Fruit fly (Drosophila melanogaster) whole organism, embryonic: ENCODE data around the gene CG10226.

Experiments
- CG10321 ChIP-seq: fragments of 200-800 bp; sonication (Bioruptor generic); IDR thresholded peaks from 2 replicates; pipeline ENCODE4 v1.3.6; 2022; ENCODE audit warnings: missing biosample characterization, missing genetic modification characterization
- CG10543 ChIP-seq: fragments of 200-800 bp; sonication (Bioruptor generic); optimal IDR thresholded peaks from 3 replicates; lab custom pipeline; 2017; ENCODE audit warnings: missing biosample characterization, mild to moderate bottlenecking, missing genetic modification characterization, moderate library complexity
- CG10565 ChIP-seq: fragments of 200-800 bp; sonication (Bioruptor generic); optimal IDR thresholded peaks from 3 replicates; lab custom pipeline; 2016; ENCODE audit warnings: missing biosample characterization, mild to moderate bottlenecking, missing genetic modification characterization
- CG11085 ChIP-seq: fragments of 200-800 bp; sonication (Bioruptor generic); IDR thresholded peaks from 2 replicates; pipeline ENCODE4 v1.3.6; 2022; ENCODE audit warnings: missing biosample characterization, missing genetic modification characterization
- CG12104 ChIP-seq: fragments of 200-800 bp; sonication (Bioruptor generic); optimal IDR thresholded peaks from 3 replicates; lab custom pipeline; 2016; ENCODE audit warnings: missing biosample characterization, missing genetic modification characterization
- CG12219 ChIP-seq: fragments of 200-800 bp; sonication (Bioruptor generic); optimal IDR thresholded peaks from 3 replicates; lab custom pipeline; 2018; ENCODE audit warnings: missing biosample characterization, mild to moderate bottlenecking, missing genetic modification characterization
- CG12299 ChIP-seq: fragments of 200-800 bp; sonication (Bioruptor generic); optimal IDR thresholded peaks from 2 replicates; lab custom pipeline; 2018; ENCODE audit warnings: missing biosample characterization, mild to moderate bottlenecking, missing genetic modification characterization
- CG14860 ChIP-seq: fragments of 200-800 bp; sonication (Bioruptor generic); IDR thresholded peaks from 3 replicates; pipeline ENCODE4 v1.3.6; 2022; ENCODE audit warnings: missing biosample characterization, missing genetic modification characterization; ENCODE audit not compliant: partially characterized antibody
- CG15073 ChIP-seq: fragments of 200-800 bp; sonication (Bioruptor generic); optimal IDR thresholded peaks from 2 replicates; lab custom pipeline; 2016; ENCODE audit warnings: missing biosample characterization, missing genetic modification characterization
- CG16863 ChIP-seq: fragments of 200-800 bp; sonication (Bioruptor generic); optimal IDR thresholded peaks from 3 replicates; lab custom pipeline; 2016; ENCODE audit warnings: missing biosample characterization, missing genetic modification characterization
- CG17912 ChIP-seq: fragments of 200-800 bp; sonication (Bioruptor generic); optimal IDR thresholded peaks from 2 replicates; lab custom pipeline; 2018; ENCODE audit warnings: missing biosample characterization, mild to moderate bottlenecking, missing genetic modification characterization
- CG32532 ChIP-seq: fragments of 200-800 bp; sonication (Bioruptor generic); IDR thresholded peaks from 2 replicates; pipeline ENCODE4 v1.3.6; 2022; ENCODE audit warnings: missing biosample characterization, missing genetic modification characterization
- CG4820 ChIP-seq: fragments of 200-800 bp; sonication (Bioruptor generic); optimal IDR thresholded peaks from 3 replicates; lab custom pipeline; 2016; ENCODE audit warnings: missing biosample characterization, missing genetic modification characterization
- CG7556 ChIP-seq: fragments of 200-800 bp; sonication (Bioruptor generic); optimal IDR thresholded peaks from 2 replicates; lab custom pipeline; 2017; ENCODE audit warnings: missing biosample characterization, mild to moderate bottlenecking, missing genetic modification characterization
- CG7745 ChIP-seq: fragments of 200-800 bp; sonication (Bioruptor generic); optimal IDR thresholded peaks from 2 replicates; lab custom pipeline; 2018; ENCODE audit warnings: missing biosample characterization, mild to moderate bottlenecking, missing genetic modification characterization, moderate library complexity
- CG7928 ChIP-seq: fragments of 200-800 bp; sonication (Bioruptor generic); optimal IDR thresholded peaks from 2 replicates; lab custom pipeline; 2017; ENCODE audit warnings: missing biosample characterization, mild to moderate bottlenecking, missing genetic modification characterization
- CG9437 ChIP-seq: fragments of 200-800 bp; sonication (Bioruptor generic); optimal IDR thresholded peaks from 2 replicates; lab custom pipeline; 2018; ENCODE audit warnings: missing biosample characterization, mild to moderate bottlenecking, missing genetic modification characterization
- CTCF ChIP-seq: fragments of 200-800 bp; sonication (Bioruptor generic); optimal IDR thresholded peaks from 2 replicates; lab custom pipeline; 2017; ENCODE audit warnings: missing biosample characterization, mild to moderate bottlenecking, missing genetic modification characterization, moderate library complexity
- D ChIP-seq, 2 experiments: fragments of 200-800 bp in 1 of 2; fragments of >200 bp in 1 of 2; sonication (Bioruptor generic) in 1 of 2; optimal IDR thresholded peaks; 2 replicates in 1 of 2; 3 replicates in 1 of 2; lab custom pipeline; 2017; ENCODE audit warnings: mild to moderate bottlenecking in 1 of 2, missing biosample characterization in 1 of 2, missing genetic modification characterization in 1 of 2, missing genetic modification reagents in 1 of 2
- Dp ChIP-seq: fragments of 200-800 bp; sonication (Bioruptor generic); optimal IDR thresholded peaks from 2 replicates; lab custom pipeline; 2018; ENCODE audit warnings: missing biosample characterization, mild to moderate bottlenecking, missing genetic modification characterization, moderate library complexity
- H15 ChIP-seq: fragments of 200-800 bp; sonication (Bioruptor generic); IDR thresholded peaks from 3 replicates; pipeline ENCODE4 v1.3.6; 2022; ENCODE audit warnings: missing biosample characterization, missing genetic modification characterization
- Lim3 ChIP-seq: fragments of 200-800 bp; sonication (Bioruptor generic); IDR thresholded peaks from 2 replicates; pipeline ENCODE4 v1.3.6; 2022; ENCODE audit warnings: missing biosample characterization, missing genetic modification characterization
- Mad ChIP-seq: fragments of 200-800 bp; sonication (Bioruptor generic); optimal IDR thresholded peaks from 2 replicates; lab custom pipeline; 2016; ENCODE audit warnings: missing biosample characterization, missing genetic modification characterization
- Ptx1 ChIP-seq: fragments of 200-800 bp; sonication (Bioruptor generic); IDR thresholded peaks from 2 replicates; pipeline ENCODE4 v1.3.6; 2022; ENCODE audit warnings: missing biosample characterization, missing genetic modification characterization
- Spps ChIP-seq: fragments of 200-800 bp; sonication (Bioruptor generic); optimal IDR thresholded peaks from 2 replicates; lab custom pipeline; 2018; ENCODE audit warnings: missing biosample characterization, mild to moderate bottlenecking, missing genetic modification characterization
- Usf ChIP-seq: fragments of 200-800 bp; sonication (Bioruptor generic); optimal IDR thresholded peaks from 2 replicates; lab custom pipeline; 2017; ENCODE audit warnings: missing genotype, missing biosample characterization, missing genetic modification characterization
- Xbp1 ChIP-seq: fragments of 200-800 bp; sonication (Bioruptor generic); optimal IDR thresholded peaks from 3 replicates; lab custom pipeline; 2016; ENCODE audit warnings: missing biosample characterization, mild to moderate bottlenecking, missing genetic modification characterization
- YL-1 ChIP-seq: fragments of 200-800 bp; sonication (Bioruptor generic); optimal IDR thresholded peaks from 3 replicates; lab custom pipeline; 2017; ENCODE audit warnings: missing biosample characterization, mild to moderate bottlenecking, missing genetic modification characterization
- ab ChIP-seq: fragments of 200-800 bp; sonication (Bioruptor generic); optimal IDR thresholded peaks from 2 replicates; lab custom pipeline; 2016; ENCODE audit warnings: missing biosample characterization, missing genetic modification characterization
- ase ChIP-seq: fragments of 200-800 bp; sonication (Bioruptor generic); IDR thresholded peaks from 3 replicates; pipeline ENCODE4 v1.3.6; 2022; ENCODE audit warnings: missing biosample characterization, missing genetic modification characterization
- ash1 ChIP-seq: fragments of 200-800 bp; sonication (Bioruptor generic); optimal IDR thresholded peaks from 2 replicates; lab custom pipeline; 2018; ENCODE audit warnings: missing biosample characterization, mild to moderate bottlenecking, missing genetic modification characterization
- bcd ChIP-seq: fragments of 200-800 bp; sonication (Bioruptor generic); optimal IDR thresholded peaks from 2 replicates; lab custom pipeline; 2017; ENCODE audit warnings: missing biosample characterization, mild to moderate bottlenecking, missing genetic modification characterization
- chif ChIP-seq, 2 experiments: fragments of 200-800 bp; sonication (Bioruptor generic); optimal IDR thresholded peaks; 3 replicates each; lab custom pipeline; 2016; ENCODE audit warnings: missing biosample characterization in 2 of 2, missing genetic modification characterization in 2 of 2
- dati ChIP-seq: fragments of 200-800 bp; sonication (Bioruptor generic); IDR thresholded peaks from 2 replicates; pipeline ENCODE4 v1.3.6; 2022; ENCODE audit warnings: missing biosample characterization, missing genetic modification characterization
- dmrt11E ChIP-seq: fragments of 200-800 bp; sonication (Bioruptor generic); optimal IDR thresholded peaks from 3 replicates; lab custom pipeline; 2018; ENCODE audit warnings: missing biosample characterization, mild to moderate bottlenecking, missing genetic modification characterization, moderate library complexity
- eve ChIP-seq, 2 experiments: fragments of >200 bp; optimal IDR thresholded peaks; 2 replicates each; lab custom pipeline; 2017; ENCODE audit warnings: missing biosample characterization in 2 of 2, missing genetic modification characterization in 2 of 2
- fd96Cb ChIP-seq: fragments of 200-800 bp; sonication (Bioruptor generic); optimal IDR thresholded peaks from 2 replicates; lab custom pipeline; 2018; ENCODE audit warnings: missing biosample characterization, mild to moderate bottlenecking, missing genetic modification characterization, moderate library complexity
- gfzf ChIP-seq: fragments of 200-800 bp; sonication (Bioruptor generic); optimal IDR thresholded peaks from 2 replicates; lab custom pipeline; 2016; ENCODE audit warnings: missing biosample characterization, mild to moderate bottlenecking, missing genetic modification characterization, moderate library complexity
- hb ChIP-seq: fragments of 200-800 bp; sonication (Bioruptor generic); IDR thresholded peaks from 3 replicates; pipeline ENCODE4 v1.3.6; 2022; ENCODE audit warnings: missing biosample characterization, missing genetic modification characterization; ENCODE audit not compliant: partially characterized antibody
- inv ChIP-seq: fragments of 200-800 bp; sonication (Bioruptor generic); IDR thresholded peaks from 2 replicates; pipeline ENCODE4 v1.3.6; 2022; ENCODE audit warnings: missing biosample characterization, missing genetic modification characterization; ENCODE audit not compliant: partially characterized antibody
- lbe ChIP-seq: fragments of 200-800 bp; sonication (Bioruptor generic); optimal IDR thresholded peaks from 2 replicates; lab custom pipeline; 2016; ENCODE audit warnings: missing biosample characterization, mild to moderate bottlenecking, missing genetic modification characterization
- lilli ChIP-seq: fragments of 200-800 bp; sonication (Bioruptor generic); optimal IDR thresholded peaks from 3 replicates; lab custom pipeline; 2016; ENCODE audit warnings: missing biosample characterization, missing genetic modification characterization
- lmd ChIP-seq: fragments of 200-800 bp; sonication (Bioruptor generic); IDR thresholded peaks from 2 replicates; pipeline ENCODE4 v1.3.6; 2022; ENCODE audit warnings: missing biosample characterization, missing genetic modification characterization
- luna ChIP-seq: fragments of 200-800 bp; sonication (Bioruptor generic); optimal IDR thresholded peaks from 2 replicates; lab custom pipeline; 2016; ENCODE audit warnings: missing biosample characterization, missing genetic modification characterization
- onecut ChIP-seq: fragments of 200-800 bp; sonication (Bioruptor generic); IDR thresholded peaks from 2 replicates; pipeline ENCODE4 v1.3.6; 2022; ENCODE audit warnings: missing biosample characterization, missing genetic modification characterization
- p53 ChIP-seq: fragments of 200-800 bp; sonication (Bioruptor generic); optimal IDR thresholded peaks from 2 replicates; lab custom pipeline; 2016; ENCODE audit warnings: missing biosample characterization, missing genetic modification characterization
- pros ChIP-seq: fragments of 200-800 bp; sonication (Bioruptor generic); optimal IDR thresholded peaks from 3 replicates; lab custom pipeline; 2019; ENCODE audit warnings: missing biosample characterization, mild to moderate bottlenecking, missing genetic modification characterization, moderate library complexity
- sens-2 ChIP-seq: fragments of 200-800 bp; sonication (Bioruptor generic); IDR thresholded peaks from 2 replicates; pipeline ENCODE4 v1.3.6; 2022; ENCODE audit warnings: missing biosample characterization, missing genetic modification characterization
- slou ChIP-seq: fragments of 200-800 bp; sonication (Bioruptor generic); optimal IDR thresholded peaks from 3 replicates; lab custom pipeline; 2016; ENCODE audit warnings: missing biosample characterization, missing genetic modification characterization
- trh ChIP-seq: fragments of 200-800 bp; sonication (Bioruptor generic); optimal IDR thresholded peaks from 2 replicates; lab custom pipeline; 2016; ENCODE audit warnings: missing biosample characterization, missing genetic modification characterization
- wdn ChIP-seq: fragments of 200-800 bp; sonication (Bioruptor generic); IDR thresholded peaks from 2 replicates; pipeline ENCODE4 v1.3.6; 2022; ENCODE audit warnings: missing biosample characterization, missing genetic modification characterization
- z ChIP-seq: fragments of 200-800 bp; sonication (Bioruptor generic); IDR thresholded peaks from 3 replicates; pipeline ENCODE4 v1.3.6; 2022; ENCODE audit warnings: missing biosample characterization, missing genetic modification characterization

CG10226 gene

dm6 chr3L:6217806-6218205 is 22.1 kb downstream of the CG10226 start, which contains the start of gene LanA (continued):
- TF ChIP-seq sens-2 (GFP tag; lab: Robert Waterston, UW): 0 out of 2 replicates have a peak, but pooled peaks have one; percentile 31
- no peak for TF ChIP-seq lilli (GFP tag; lab: Kevin White, UChicago)
- no peak for TF ChIP-seq trh
- no peak for TF ChIP-seq D (optimal IDR thresholded peaks at IDR 0.05; lab: Kevin White, UChicago)
- TF ChIP-seq D (GFP tag; optimal IDR thresholded peaks at IDR 0.05; lab: Kevin White, UChicago): no peak
- no peak for TF ChIP-seq ase (GFP tag; lab: Robert Waterston, UW)
- TF ChIP-seq ash1 (GFP tag; lab: Kevin White, UChicago): no peak
- no peak for TF ChIP-seq bcd (GFP tag; lab: Kevin White, UChicago)
- no peak for TF ChIP-seq YL-1 (GFP tag; lab: Kevin White, UChicago)
- TF ChIP-seq lbe (GFP tag; lab: Kevin White, UChicago): no peak
- TF ChIP-seq dati (GFP tag; lab: Robert Waterston, UW): no peak
- no peak for TF ChIP-seq CG12299 (tag; lab: Kevin White, UChicago)
- TF ChIP-seq wdn: no peak
- no peak for TF ChIP-seq Usf
- TF ChIP-seq Lim3 (GFP tag; lab: Robert Waterston, UW): no peak
- TF ChIP-seq z (GFP tag; lab: Robert Waterston, UW): peak; percentile 28; the same call in 1 of the 3 replicates
- no peak for TF ChIP-seq CG14860
- TF ChIP-seq fd96Cb: no peak
- TF ChIP-seq hb (GFP tag; lab: Robert Waterston, UW): no peak
- TF ChIP-seq Spps (tag; lab: Kevin White, UChicago): no peak
- no peak for TF ChIP-seq lmd (GFP tag; lab: Robert Waterston, UW)
- no peak for TF ChIP-seq CTCF
- TF ChIP-seq eve (GFP tag; optimal IDR thresholded peaks at IDR 0.05; lab: Kevin White, UChicago): no peak
- no peak for TF ChIP-seq CG7928
- no peak for TF ChIP-seq CG15073 (GFP tag; lab: Kevin White, UChicago)
- no peak for TF ChIP-seq Dp
- no peak for TF ChIP-seq CG10321 (GFP tag; lab: Robert Waterston, UW)
- TF ChIP-seq onecut (GFP tag; lab: Robert Waterston, UW): no peak
- no peak for TF ChIP-seq CG10565 (GFP tag; lab: Kevin White, UChicago)
- TF ChIP-seq CG7745 (tag; lab: Kevin White, UChicago): peak; percentile 34
- no peak for TF ChIP-seq inv (GFP tag; lab: Robert Waterston, UW)
- no peak for TF ChIP-seq chif (GFP tag; optimal IDR thresholded peaks at IDR 0.05; lab: Kevin White, UChicago)
- TF ChIP-seq CG12104 (GFP tag; lab: Kevin White, UChicago): no peak
- no peak for TF ChIP-seq p53 (GFP tag; lab: Kevin White, UChicago)
- TF ChIP-seq CG32532 (GFP tag; lab: Robert Waterston, UW): peak; percentile 27; the same call in 1 of the 2 replicates
- no peak for TF ChIP-seq slou (GFP tag; lab: Kevin White, UChicago)
- TF ChIP-seq CG10543 (GFP tag; lab: Kevin White, UChicago): peak; percentile 19
- no peak for TF ChIP-seq Xbp1 (GFP tag; lab: Kevin White, UChicago)
- TF ChIP-seq CG11085: no peak
- TF ChIP-seq Mad (GFP tag; lab: Kevin White, UChicago): peak; percentile 6
- no peak for TF ChIP-seq CG7556
- TF ChIP-seq ab: no peak
- TF ChIP-seq CG17912: peak; percentile 16
- TF ChIP-seq gfzf (GFP tag; lab: Kevin White, UChicago): no peak
- peak; percentile 44 for TF ChIP-seq pros
- TF ChIP-seq Ptx1: no peak
- TF ChIP-seq luna: no peak
- TF ChIP-seq CG12219: no peak
- TF ChIP-seq CG9437 (GFP tag; lab: Kevin White, UChicago): no peak
- no peak for TF ChIP-seq CG4820 (GFP tag; lab: Kevin White, UChicago)
- TF ChIP-seq H15 (GFP tag; lab: Robert Waterston, UW): no peak
- no peak for TF ChIP-seq dmrt11E (tag; lab: Kevin White, UChicago)
- TF ChIP-seq CG16863: no peak
